Fruit fly (Drosophila melanogaster): ENCODE data around the gene Septin2.

The Septin2 gene

DNA sequence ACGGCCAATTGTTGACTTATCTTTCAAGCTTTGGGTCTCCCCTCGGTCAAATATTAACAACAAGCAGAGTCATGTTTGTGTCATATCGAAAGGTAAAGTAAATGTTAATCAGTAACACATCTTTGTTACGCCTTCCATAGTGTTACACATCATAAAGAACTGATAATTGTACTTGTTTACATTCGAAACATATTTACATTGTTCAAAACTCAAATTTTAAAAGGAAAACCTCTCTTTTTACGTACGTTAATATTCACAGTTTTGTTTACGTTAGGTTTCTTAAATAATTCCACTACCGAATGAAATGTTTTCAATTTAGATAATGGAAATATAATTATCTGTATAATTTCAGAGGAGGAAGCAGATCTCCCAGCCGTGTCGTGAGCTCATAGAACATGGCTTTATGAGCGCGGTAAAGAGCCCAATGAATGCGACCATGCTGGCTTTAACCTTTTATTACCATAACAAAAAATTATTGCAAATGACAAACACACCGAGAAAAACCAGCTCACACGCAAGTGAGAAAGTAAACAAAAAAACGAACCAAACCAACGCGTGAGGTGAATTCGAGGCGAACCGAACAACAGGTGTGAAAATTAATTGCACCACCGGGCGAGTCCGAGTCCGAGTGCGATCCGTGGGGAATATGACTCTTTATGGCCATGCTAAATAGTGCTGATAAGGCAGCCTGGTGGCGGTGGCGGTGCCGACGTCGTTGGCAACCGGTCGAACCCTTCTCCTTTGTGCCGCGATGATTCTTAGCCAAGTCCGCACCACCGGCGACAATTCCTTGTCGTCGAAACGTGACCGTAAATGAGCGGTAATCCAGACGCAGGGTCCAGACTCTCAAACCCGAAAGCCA, 45.6 kb downstream of the Septin2 start (continued):
- TF ChIP-seq row (GFP tag; IDR thresholded peaks at IDR 0.05) (0 out of 3 replicates have a peak, but pooled peaks have one; percentile 24), CG8478 (optimal IDR thresholded peaks at IDR 0.05) (no peak), chif (GFP tag; optimal IDR thresholded peaks at IDR 0.05) (peak; percentile 14 to 46), sob (GFP tag; IDR thresholded peaks at IDR 0.05) (peak; percentile 49)
